Fruit fly (Drosophila melanogaster) whole organism, embryonic: ENCODE results near the gene CG2129.
A peak's percentile ranks its signal among the peaks of the same experiment; 100 is the strongest.

ENCODE experiments used
- ATbp ChIP-seq: fragments of 200-800 bp; sonication (Bioruptor generic); optimal IDR thresholded peaks from 2 replicates; lab custom pipeline; 2017; ENCODE audit warnings: missing biosample characterization, mild to moderate bottlenecking, missing genetic modification characterization, missing genetic modification reagents
- CG1233 ChIP-seq: fragments of 200-800 bp; sonication (Bioruptor generic); optimal IDR thresholded peaks from 4 replicates; lab custom pipeline; 2018; ENCODE audit warnings: missing biosample characterization, mild to moderate bottlenecking, missing genetic modification characterization
- CG13894 ChIP-seq: fragments of 200-800 bp; sonication (Bioruptor generic); optimal IDR thresholded peaks from 3 replicates; lab custom pipeline; 2018; ENCODE audit warnings: missing biosample characterization, mild to moderate bottlenecking, missing genetic modification characterization, moderate library complexity
- CG14965 ChIP-seq: fragments of 200-800 bp; sonication (Bioruptor generic); optimal IDR thresholded peaks from 2 replicates; lab custom pipeline; 2016; ENCODE audit warnings: missing biosample characterization, missing genetic modification characterization, borderline replicate concordance
- CG16813 ChIP-seq: fragments of 200-800 bp; sonication (Bioruptor generic); IDR thresholded peaks from 3 replicates; pipeline ENCODE4 v1.3.6; 2022; ENCODE audit warnings: missing biosample characterization, missing genetic modification characterization; ENCODE audit not compliant: partially characterized antibody
- CG16815 ChIP-seq: fragments of 200-800 bp; sonication (Bioruptor generic); optimal IDR thresholded peaks from 3 replicates; lab custom pipeline; 2017; ENCODE audit warnings: missing biosample characterization, mild to moderate bottlenecking, missing genetic modification characterization
- CG18011 ChIP-seq: fragments of 200-800 bp; sonication (Bioruptor generic); optimal IDR thresholded peaks from 2 replicates; lab custom pipeline; 2017; ENCODE audit warnings: missing biosample characterization, missing genetic modification characterization, mild to moderate bottlenecking, moderate library complexity, missing genotype
- CG31441 ChIP-seq: fragments of 200-800 bp; sonication (Bioruptor generic); IDR thresholded peaks from 2 replicates; pipeline ENCODE4 v1.3.6; 2022; ENCODE audit warnings: missing biosample characterization, missing genetic modification characterization
- CG6175 ChIP-seq: fragments of 200-800 bp; sonication (Bioruptor generic); IDR thresholded peaks from 3 replicates; pipeline ENCODE4 v1.3.6; 2022; ENCODE audit warnings: missing biosample characterization, missing genetic modification characterization
- CG6254 ChIP-seq: fragments of 200-800 bp; sonication (Bioruptor generic); optimal IDR thresholded peaks from 3 replicates; lab custom pipeline; 2017; ENCODE audit warnings: mild to moderate bottlenecking, missing biosample characterization, missing genetic modification reagents, missing genetic modification characterization
- CG7271 ChIP-seq: fragments of 200-800 bp; sonication (Bioruptor generic); optimal IDR thresholded peaks from 2 replicates; lab custom pipeline; 2018; ENCODE audit warnings: missing biosample characterization, mild to moderate bottlenecking, missing genetic modification characterization, moderate library complexity
- CG7556 ChIP-seq: fragments of 200-800 bp; sonication (Bioruptor generic); optimal IDR thresholded peaks from 2 replicates; lab custom pipeline; 2017; ENCODE audit warnings: missing biosample characterization, mild to moderate bottlenecking, missing genetic modification characterization
- CG7786 ChIP-seq: fragments of 200-800 bp; sonication (Bioruptor generic); optimal IDR thresholded peaks from 2 replicates; lab custom pipeline; 2016; ENCODE audit warnings: missing biosample characterization, missing genetic modification characterization
- D19B ChIP-seq: fragments of 200-800 bp; sonication (Bioruptor generic); optimal IDR thresholded peaks from 2 replicates; lab custom pipeline; 2017; ENCODE audit warnings: missing biosample characterization, mild to moderate bottlenecking, missing genetic modification characterization
- Dip3 ChIP-seq: fragments of 200-800 bp; sonication (Bioruptor generic); optimal IDR thresholded peaks from 3 replicates; lab custom pipeline; 2016; ENCODE audit warnings: missing biosample characterization, missing genetic modification characterization
- Dp ChIP-seq: fragments of 200-800 bp; sonication (Bioruptor generic); optimal IDR thresholded peaks from 2 replicates; lab custom pipeline; 2018; ENCODE audit warnings: missing biosample characterization, mild to moderate bottlenecking, missing genetic modification characterization, moderate library complexity
- Ets97D ChIP-seq: fragments of 200-800 bp; sonication (Bioruptor generic); optimal IDR thresholded peaks from 3 replicates; lab custom pipeline; 2016; ENCODE audit warnings: missing biosample characterization, missing genetic modification characterization
- Fer1 ChIP-seq: fragments of 200-800 bp; sonication (Bioruptor generic); optimal IDR thresholded peaks from 2 replicates; lab custom pipeline; 2017; ENCODE audit warnings: missing biosample characterization, mild to moderate bottlenecking, missing genetic modification characterization
- Fer3 ChIP-seq: fragments of 200-800 bp; sonication (Bioruptor generic); optimal IDR thresholded peaks from 2 replicates; lab custom pipeline; 2018; ENCODE audit warnings: missing biosample characterization, mild to moderate bottlenecking, missing genetic modification characterization, moderate library complexity
- HLH3B ChIP-seq: fragments of 200-800 bp; sonication (Bioruptor generic); IDR thresholded peaks from 2 replicates; pipeline ENCODE4 v1.3.6; 2022; ENCODE audit warnings: missing biosample characterization, missing genetic modification characterization
- Hand ChIP-seq: fragments of 200-800 bp; sonication (Bioruptor generic); optimal IDR thresholded peaks from 2 replicates; lab custom pipeline; 2017; ENCODE audit warnings: mild to moderate bottlenecking, missing biosample characterization, missing genetic modification reagents, missing genetic modification characterization
- MTF-1 ChIP-seq: fragments of 200-800 bp; sonication (Bioruptor generic); optimal IDR thresholded peaks from 2 replicates; lab custom pipeline; 2018; ENCODE audit warnings: missing biosample characterization, mild to moderate bottlenecking, missing genetic modification characterization, borderline replicate concordance
- Med ChIP-seq: fragments of 200-800 bp; sonication (Bioruptor generic); peaks from one replicate; lab custom pipeline; 2016; ENCODE audit warnings: missing biosample characterization, missing genetic modification characterization, mild to moderate bottlenecking, inconsistent platforms, moderate library complexity
- NC2α ChIP-seq: fragments of 200-800 bp; sonication (Bioruptor generic); optimal IDR thresholded peaks from 2 replicates; lab custom pipeline; 2016; ENCODE audit warnings: missing biosample characterization, missing genetic modification characterization
- NFAT ChIP-seq: fragments of 200-800 bp; sonication (Bioruptor generic); IDR thresholded peaks from 2 replicates; pipeline ENCODE4 v1.3.6; 2022; ENCODE audit warnings: missing biosample characterization, missing genetic modification characterization
- Oaz ChIP-seq: fragments of 200-800 bp; sonication (Bioruptor generic); IDR thresholded peaks from 2 replicates; pipeline ENCODE4 v1.3.6; 2022; ENCODE audit warnings: missing biosample characterization, missing genetic modification characterization
- Ptx1 ChIP-seq: fragments of 200-800 bp; sonication (Bioruptor generic); IDR thresholded peaks from 2 replicates; pipeline ENCODE4 v1.3.6; 2022; ENCODE audit warnings: missing biosample characterization, missing genetic modification characterization
- Sox100B ChIP-seq: fragments of 200-800 bp; sonication (Bioruptor generic); optimal IDR thresholded peaks from 3 replicates; lab custom pipeline; 2018; ENCODE audit warnings: missing biosample characterization, mild to moderate bottlenecking, missing genetic modification characterization
- TFAM ChIP-seq: fragments of 200-800 bp; sonication (Bioruptor generic); optimal IDR thresholded peaks from 2 replicates; lab custom pipeline; 2017; ENCODE audit warnings: missing biosample characterization, missing genetic modification characterization, inconsistent platforms
- Tbp ChIP-seq: fragments of >200 bp; optimal IDR thresholded peaks from 2 replicates; lab custom pipeline; 2018; ENCODE audit warnings: missing biosample characterization, missing genetic modification characterization
- aop ChIP-seq: fragments of 200-800 bp; sonication (Bioruptor generic); IDR thresholded peaks from 2 replicates; pipeline ENCODE4 v1.3.6; 2022; ENCODE audit warnings: missing biosample characterization, missing genetic modification characterization
- btn ChIP-seq: fragments of 200-800 bp; sonication (Bioruptor generic); optimal IDR thresholded peaks from 2 replicates; lab custom pipeline; 2016; ENCODE audit warnings: missing biosample characterization, missing genetic modification characterization
- ci ChIP-seq: fragments of 200-800 bp; sonication (Bioruptor generic); IDR thresholded peaks from 3 replicates; pipeline ENCODE4 v1.3.6; 2022; ENCODE audit warnings: missing biosample characterization, missing genetic modification characterization
- crp ChIP-seq, 2 experiments: fragments of 200-800 bp; sonication (Bioruptor generic); optimal IDR thresholded peaks; 2 replicates in 1 of 2; 3 replicates in 1 of 2; lab custom pipeline; 2017; ENCODE audit warnings: missing biosample characterization in 2 of 2, missing genetic modification characterization in 2 of 2, mild to moderate bottlenecking in 1 of 2, moderate library complexity in 1 of 2
- dan ChIP-seq: fragments of 200-800 bp; sonication (Bioruptor generic); IDR thresholded peaks from 2 replicates; pipeline ENCODE4 v1.3.6; 2022; ENCODE audit warnings: missing biosample characterization, missing genetic modification characterization
- emc ChIP-seq: fragments of 200-800 bp; sonication (Bioruptor generic); optimal IDR thresholded peaks from 2 replicates; lab custom pipeline; 2016; ENCODE audit warnings: missing biosample characterization, missing genetic modification characterization
- eyg ChIP-seq: fragments of 200-800 bp; sonication (Bioruptor generic); optimal IDR thresholded peaks from 3 replicates; lab custom pipeline; 2016; ENCODE audit warnings: missing biosample characterization, missing genetic modification characterization
- ftz-f1 ChIP-seq: fragments of 200-800 bp; sonication (Bioruptor generic); optimal IDR thresholded peaks from 2 replicates; lab custom pipeline; 2016; ENCODE audit warnings: missing biosample characterization, missing genetic modification characterization
- gt ChIP-seq: fragments of 200-800 bp; sonication (Bioruptor generic); IDR thresholded peaks from 2 replicates; pipeline ENCODE4 v1.3.6; 2022; ENCODE audit warnings: missing biosample characterization, missing genetic modification characterization
- inv ChIP-seq: fragments of 200-800 bp; sonication (Bioruptor generic); IDR thresholded peaks from 2 replicates; pipeline ENCODE4 v1.3.6; 2022; ENCODE audit warnings: missing biosample characterization, missing genetic modification characterization; ENCODE audit not compliant: partially characterized antibody
- kni ChIP-seq: fragments of 200-800 bp; sonication (Bioruptor generic); optimal IDR thresholded peaks from 3 replicates; lab custom pipeline; 2017; ENCODE audit warnings: mild to moderate bottlenecking, missing biosample characterization, missing genetic modification reagents, missing genetic modification characterization
- mam ChIP-seq: fragments of 200-800 bp; sonication (Bioruptor generic); optimal IDR thresholded peaks from 3 replicates; lab custom pipeline; 2016; ENCODE audit warnings: missing biosample characterization, missing genetic modification characterization
- nau ChIP-seq: fragments of 200-800 bp; sonication (Bioruptor generic); optimal IDR thresholded peaks from 3 replicates; lab custom pipeline; 2017; ENCODE audit warnings: missing biosample characterization, mild to moderate bottlenecking, missing genetic modification characterization, missing genetic modification reagents
- nmo ChIP-seq: fragments of 200-800 bp; sonication (Bioruptor generic); optimal IDR thresholded peaks from 2 replicates; lab custom pipeline; 2018; ENCODE audit warnings: missing biosample characterization, mild to moderate bottlenecking, missing genetic modification characterization, moderate library complexity
- run ChIP-seq: fragments of 200-800 bp; sonication (Bioruptor generic); optimal IDR thresholded peaks from 3 replicates; lab custom pipeline; 2018; ENCODE audit warnings: missing biosample characterization, mild to moderate bottlenecking, missing genetic modification characterization
- sisA ChIP-seq: fragments of 200-800 bp; sonication (Bioruptor generic); IDR thresholded peaks from 2 replicates; pipeline ENCODE4 v1.3.6; 2022; ENCODE audit warnings: missing biosample characterization, missing genetic modification characterization
- tup ChIP-seq: fragments of 200-800 bp; sonication (Bioruptor generic); optimal IDR thresholded peaks from 2 replicates; lab custom pipeline; 2016; ENCODE audit warnings: missing biosample characterization, mild to moderate bottlenecking, missing genetic modification characterization, moderate library complexity
- tx ChIP-seq: fragments of 200-800 bp; sonication (Bioruptor generic); optimal IDR thresholded peaks from 2 replicates; lab custom pipeline; 2016; ENCODE audit warnings: missing biosample characterization, missing genetic modification characterization
- wdn ChIP-seq: fragments of 200-800 bp; sonication (Bioruptor generic); IDR thresholded peaks from 2 replicates; pipeline ENCODE4 v1.3.6; 2022; ENCODE audit warnings: missing biosample characterization, missing genetic modification characterization
- zen ChIP-seq: fragments of 200-800 bp; sonication (Bioruptor generic); optimal IDR thresholded peaks from 3 replicates; lab custom pipeline; 2018; ENCODE audit warnings: missing biosample characterization, mild to moderate bottlenecking, missing genetic modification characterization, moderate library complexity
- zen2 ChIP-seq: fragments of 200-800 bp; sonication (Bioruptor generic); IDR thresholded peaks from 3 replicates; pipeline ENCODE4 v1.3.6; 2022; ENCODE audit warnings: missing biosample characterization, missing genetic modification characterization; ENCODE audit not compliant: partially characterized antibody

CG2129 gene

DNA sequence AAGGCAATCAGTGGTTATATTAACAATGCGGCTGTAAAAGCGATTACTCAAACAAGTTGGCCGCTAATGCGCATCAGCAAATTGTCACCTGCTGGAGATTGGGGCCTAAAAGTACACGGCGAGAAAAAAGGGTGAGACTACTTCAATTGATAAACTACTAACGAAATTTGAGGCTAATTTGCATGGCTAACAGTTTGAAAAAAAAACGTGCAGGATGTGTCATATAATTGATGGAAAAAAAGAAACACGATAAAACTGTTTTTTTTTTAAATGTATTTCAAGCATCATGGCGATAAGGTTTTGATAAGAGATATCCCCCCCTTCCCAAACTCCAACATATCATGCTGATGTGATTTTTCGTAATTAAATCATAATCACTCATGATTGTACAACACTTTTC is 32.9 kb upstream of the CG2129 start (continued):
- peak; percentile 41 for TF ChIP-seq mam
- no peak for TF ChIP-seq CG18011 (GFP tag; lab: Kevin White, UChicago)
- TF ChIP-seq Fer3 (tag; lab: Kevin White, UChicago): peak; percentile 27
- TF ChIP-seq gt: no peak
- TF ChIP-seq CG7556 (GFP tag; lab: Kevin White, UChicago): no peak
- TF ChIP-seq crp (GFP tag; optimal IDR thresholded peaks at IDR 0.05; lab: Kevin White, UChicago): no peak
- TF ChIP-seq CG6175 (GFP tag; lab: Robert Waterston, UW): no peak
- no peak for TF ChIP-seq dan
- peak; percentile 4 for TF ChIP-seq nmo
- TF ChIP-seq Ets97D (GFP tag; lab: Kevin White, UChicago): no peak
- no peak for TF ChIP-seq Dp (GFP tag; lab: Kevin White, UChicago)
- TF ChIP-seq ftz-f1: no peak
- TF ChIP-seq Ptx1 (GFP tag; lab: Robert Waterston, UW): peak; percentile 46; the same call in 1 of the 2 replicates
- TF ChIP-seq emc (GFP tag; lab: Kevin White, UChicago): no peak
- TF ChIP-seq NC2α: no peak
- no peak for TF ChIP-seq CG13894 (tag; lab: Kevin White, UChicago)
- peak; percentile 27 for TF ChIP-seq nau
- TF ChIP-seq ci (GFP tag; lab: Robert Waterston, UW): no peak
- no peak for TF ChIP-seq MTF-1 (GFP tag; lab: Kevin White, UChicago)
- peak; percentile 2 for TF ChIP-seq Dip3 (GFP tag; lab: Kevin White, UChicago)
- TF ChIP-seq Tbp: no peak
- TF ChIP-seq CG7786 (GFP tag; lab: Kevin White, UChicago): peak; percentile 4
- no peak for TF ChIP-seq kni (GFP tag; lab: Kevin White, UChicago)
- TF ChIP-seq wdn (GFP tag; lab: Robert Waterston, UW): 0 out of 2 replicates have a peak, but pooled peaks have one; percentile 22
- TF ChIP-seq CG31441 (GFP tag; lab: Robert Waterston, UW): no peak
- no peak for TF ChIP-seq TFAM
- no peak for TF ChIP-seq aop (GFP tag; lab: Robert Waterston, UW)
- no peak for TF ChIP-seq zen (tag; lab: Kevin White, UChicago)
- TF ChIP-seq run (tag; lab: Kevin White, UChicago): no peak
- TF ChIP-seq CG7271 (tag; lab: Kevin White, UChicago): no peak
- no peak for TF ChIP-seq tx (GFP tag; lab: Kevin White, UChicago)
- peak; percentile 37 for TF ChIP-seq D19B
- no peak for TF ChIP-seq Hand (GFP tag; lab: Kevin White, UChicago)
- no peak for TF ChIP-seq HLH3B (GFP tag; lab: Robert Waterston, UW)
- no peak for TF ChIP-seq sisA (GFP tag; lab: Robert Waterston, UW)
- peak; percentile 53 for TF ChIP-seq Med (GFP tag; lab: Kevin White, UChicago)
- TF ChIP-seq zen2 (GFP tag; lab: Robert Waterston, UW): no peak
- TF ChIP-seq ATbp (GFP tag; lab: Kevin White, UChicago): no peak
- TF ChIP-seq NFAT (GFP tag; lab: Robert Waterston, UW): 0 out of 2 replicates have a peak, but pooled peaks have one; percentile 3
- no peak for TF ChIP-seq eyg (GFP tag; lab: Kevin White, UChicago)
- no peak for TF ChIP-seq CG1233
- no peak for TF ChIP-seq btn (GFP tag; lab: Kevin White, UChicago)
- no peak for TF ChIP-seq inv (GFP tag; lab: Robert Waterston, UW)
- TF ChIP-seq Sox100B (GFP tag; lab: Kevin White, UChicago): no peak
- no peak for TF ChIP-seq CG16815
- 0 out of 2 replicates have a peak, but pooled peaks have one; percentile 31 for TF ChIP-seq Oaz (GFP tag; lab: Robert Waterston, UW)
- TF ChIP-seq tup (GFP tag; lab: Kevin White, UChicago): no peak
- no peak for TF ChIP-seq CG16813 (GFP tag; lab: Robert Waterston, UW)
- no peak for TF ChIP-seq CG14965
- peak; percentile 62 for TF ChIP-seq Fer1 (GFP tag; lab: Kevin White, UChicago)
- no peak for TF ChIP-seq CG6254 (GFP tag; lab: Kevin White, UChicago)
